Fruit fly (Drosophila melanogaster) whole organism, embryonic: Measurements from ENCODE around the gene Zir.

Source experiments
- B-H1 ChIP-seq: fragments of 200-800 bp; sonication (Bioruptor generic); IDR thresholded peaks from 3 replicates; pipeline ENCODE4 v1.3.6; 2022; ENCODE audit warnings: missing biosample characterization, missing genetic modification characterization
- B-H2 ChIP-seq: fragments of 200-800 bp; sonication (Bioruptor generic); optimal IDR thresholded peaks from 2 replicates; lab custom pipeline; 2018; ENCODE audit warnings: missing biosample characterization, mild to moderate bottlenecking, missing genetic modification characterization
- CG10267 ChIP-seq: fragments of 200-800 bp; sonication (Bioruptor generic); optimal IDR thresholded peaks from 2 replicates; lab custom pipeline; 2018; ENCODE audit warnings: missing biosample characterization, mild to moderate bottlenecking, missing genetic modification characterization, moderate library complexity
- CG11696 ChIP-seq: fragments of 200-800 bp; sonication (Bioruptor generic); IDR thresholded peaks from 2 replicates; pipeline ENCODE4 v1.3.6; 2022; ENCODE audit warnings: missing biosample characterization, missing genetic modification characterization
- CG14667 ChIP-seq: fragments of 200-800 bp; sonication (Bioruptor generic); IDR thresholded peaks from 2 replicates; pipeline ENCODE4 v1.3.6; 2022; ENCODE audit warnings: missing biosample characterization, missing genetic modification characterization
- CG14710 ChIP-seq: fragments of 200-800 bp; sonication (Bioruptor generic); optimal IDR thresholded peaks from 3 replicates; lab custom pipeline; 2019; ENCODE audit warnings: missing biosample characterization, mild to moderate bottlenecking, missing genetic modification characterization, moderate library complexity
- CG15479 ChIP-seq: fragments of 200-800 bp; sonication (Bioruptor generic); optimal IDR thresholded peaks from 3 replicates; lab custom pipeline; 2019; ENCODE audit warnings: missing biosample characterization, mild to moderate bottlenecking, missing genetic modification characterization, moderate library complexity
- CG17385 ChIP-seq: fragments of 200-800 bp; sonication (Bioruptor generic); optimal IDR thresholded peaks from 3 replicates; lab custom pipeline; 2018; ENCODE audit warnings: missing biosample characterization, mild to moderate bottlenecking, missing genetic modification characterization
- CG18262 ChIP-seq: fragments of 200-800 bp; optimal IDR thresholded peaks from 3 replicates; lab custom pipeline; 2019; ENCODE audit warnings: missing biosample characterization, mild to moderate bottlenecking, missing genetic modification characterization, moderate library complexity
- CG18476 ChIP-seq: fragments of 200-800 bp; sonication (Bioruptor generic); optimal IDR thresholded peaks from 2 replicates; lab custom pipeline; 2016; ENCODE audit warnings: missing biosample characterization, mild to moderate bottlenecking, missing genetic modification characterization
- CG2875 ChIP-seq: fragments of 200-800 bp; sonication (Bioruptor generic); optimal IDR thresholded peaks from 2 replicates; lab custom pipeline; 2017; ENCODE audit warnings: missing biosample characterization, mild to moderate bottlenecking, missing genetic modification characterization, missing genetic modification reagents
- CG4617 ChIP-seq: fragments of 200-800 bp; sonication (Bioruptor generic); optimal IDR thresholded peaks from 3 replicates; lab custom pipeline; 2016; ENCODE audit warnings: missing biosample characterization, missing genetic modification characterization, borderline replicate concordance
- CG6689 ChIP-seq: fragments of 200-800 bp; sonication (Bioruptor generic); IDR thresholded peaks from 2 replicates; pipeline ENCODE4 v1.3.6; 2022; ENCODE audit warnings: missing biosample characterization, missing genetic modification characterization
- CG6813 ChIP-seq: fragments of 200-800 bp; sonication (Bioruptor generic); optimal IDR thresholded peaks from 2 replicates; lab custom pipeline; 2017; ENCODE audit warnings: missing biosample characterization, missing genetic modification characterization, mild to moderate bottlenecking, moderate library complexity, missing genetic modification reagents
- CG6854 ChIP-seq: fragments of 200-800 bp; sonication (Bioruptor generic); optimal IDR thresholded peaks from 3 replicates; lab custom pipeline; 2017; ENCODE audit warnings: missing biosample characterization, mild to moderate bottlenecking, missing genetic modification characterization
- CG7963 ChIP-seq: fragments of 200-800 bp; sonication (Bioruptor generic); IDR thresholded peaks from 3 replicates; pipeline ENCODE4 v1.3.6; 2022; ENCODE audit warnings: missing biosample characterization, missing genetic modification characterization; ENCODE audit not compliant: partially characterized antibody
- CG9876 ChIP-seq: fragments of 200-800 bp; sonication (Bioruptor generic); optimal IDR thresholded peaks from 2 replicates; lab custom pipeline; 2016; ENCODE audit warnings: missing biosample characterization, missing genetic modification characterization
- Camta ChIP-seq: fragments of 200-800 bp; sonication (Bioruptor generic); optimal IDR thresholded peaks from 2 replicates; lab custom pipeline; 2016; ENCODE audit warnings: missing biosample characterization, missing genetic modification characterization
- D19B ChIP-seq: fragments of 200-800 bp; sonication (Bioruptor generic); optimal IDR thresholded peaks from 2 replicates; lab custom pipeline; 2017; ENCODE audit warnings: missing biosample characterization, mild to moderate bottlenecking, missing genetic modification characterization
- Fer3 ChIP-seq: fragments of 200-800 bp; sonication (Bioruptor generic); optimal IDR thresholded peaks from 2 replicates; lab custom pipeline; 2018; ENCODE audit warnings: missing biosample characterization, mild to moderate bottlenecking, missing genetic modification characterization, moderate library complexity
- HLH4C ChIP-seq: fragments of 200-800 bp; sonication (Bioruptor generic); IDR thresholded peaks from 3 replicates; pipeline ENCODE4 v1.3.6; 2022; ENCODE audit warnings: missing biosample characterization, missing genetic modification characterization; ENCODE audit not compliant: partially characterized antibody
- Hey ChIP-seq: fragments of 200-800 bp; sonication (Bioruptor generic); optimal IDR thresholded peaks from 3 replicates; lab custom pipeline; 2018; ENCODE audit warnings: missing biosample characterization, mild to moderate bottlenecking, missing genetic modification characterization
- Hmr ChIP-seq: fragments of 200-800 bp; sonication (Bioruptor generic); optimal IDR thresholded peaks from 3 replicates; lab custom pipeline; 2017; ENCODE audit warnings: mild to moderate bottlenecking, missing biosample characterization, missing genetic modification reagents, missing genetic modification characterization
- Max ChIP-seq: fragments of 200-800 bp; sonication (Bioruptor generic); optimal IDR thresholded peaks from 2 replicates; lab custom pipeline; 2016; ENCODE audit warnings: missing biosample characterization, mild to moderate bottlenecking, missing genetic modification characterization
- Mes4 ChIP-seq: fragments of 200-800 bp; sonication (Bioruptor generic); optimal IDR thresholded peaks from 2 replicates; lab custom pipeline; 2016; ENCODE audit warnings: missing biosample characterization, missing genetic modification characterization
- Scr ChIP-seq: fragments of 200-800 bp; sonication (Bioruptor generic); IDR thresholded peaks from 2 replicates; pipeline ENCODE4 v1.3.6; 2022; ENCODE audit warnings: missing biosample characterization, missing genetic modification characterization; ENCODE audit not compliant: partially characterized antibody
- TFAM ChIP-seq: fragments of 200-800 bp; sonication (Bioruptor generic); optimal IDR thresholded peaks from 2 replicates; lab custom pipeline; 2017; ENCODE audit warnings: missing biosample characterization, missing genetic modification characterization, inconsistent platforms
- Vsx1 ChIP-seq: fragments of 200-800 bp; sonication (Bioruptor generic); optimal IDR thresholded peaks from 2 replicates; lab custom pipeline; 2017; ENCODE audit warnings: missing biosample characterization, mild to moderate bottlenecking, missing genetic modification characterization, missing genetic modification reagents
- ap ChIP-seq: fragments of 200-800 bp; sonication (Bioruptor generic); IDR thresholded peaks from 2 replicates; pipeline ENCODE4 v1.3.6; 2022; ENCODE audit warnings: missing biosample characterization, missing genetic modification characterization
- ash1 ChIP-seq: fragments of 200-800 bp; sonication (Bioruptor generic); optimal IDR thresholded peaks from 2 replicates; lab custom pipeline; 2018; ENCODE audit warnings: missing biosample characterization, mild to moderate bottlenecking, missing genetic modification characterization
- ato ChIP-seq: fragments of 200-800 bp; sonication (Bioruptor generic); IDR thresholded peaks from 2 replicates; pipeline ENCODE4 v1.3.6; 2022; ENCODE audit warnings: missing biosample characterization, missing genetic modification characterization; ENCODE audit not compliant: partially characterized antibody
- caup ChIP-seq: fragments of 200-800 bp; sonication (Bioruptor generic); optimal IDR thresholded peaks from 3 replicates; lab custom pipeline; 2017; ENCODE audit warnings: missing biosample characterization, mild to moderate bottlenecking, missing genetic modification characterization, moderate library complexity; ENCODE audit not compliant: severe bottlenecking
- fd102C ChIP-seq: fragments of 200-800 bp; sonication (Bioruptor generic); optimal IDR thresholded peaks from 2 replicates; lab custom pipeline; 2018; ENCODE audit warnings: missing biosample characterization, mild to moderate bottlenecking, missing genetic modification characterization, moderate library complexity
- gem ChIP-seq: fragments of 200-800 bp; sonication (Bioruptor generic); optimal IDR thresholded peaks from 2 replicates; lab custom pipeline; 2019; ENCODE audit warnings: missing biosample characterization, mild to moderate bottlenecking, missing genetic modification characterization, moderate library complexity
- grau ChIP-seq: fragments of 200-800 bp; optimal IDR thresholded peaks from 3 replicates; lab custom pipeline; 2019; ENCODE audit warnings: missing biosample characterization, mild to moderate bottlenecking, missing genetic modification characterization, moderate library complexity
- her ChIP-seq: fragments of 200-800 bp; sonication (Bioruptor generic); optimal IDR thresholded peaks from 2 replicates; lab custom pipeline; 2016; ENCODE audit warnings: missing biosample characterization, missing genetic modification characterization
- insv ChIP-seq, 2 experiments: fragments of 200-800 bp; sonication (Bioruptor generic); optimal IDR thresholded peaks; 3 replicates each; lab custom pipeline; 2016 to 2018; ENCODE audit warnings: missing biosample characterization in 2 of 2, missing genetic modification characterization in 2 of 2
- ken ChIP-seq: fragments of 200-800 bp; sonication (Bioruptor generic); IDR thresholded peaks from 3 replicates; pipeline ENCODE4 v1.3.6; 2022; ENCODE audit warnings: missing biosample characterization, missing genetic modification characterization
- lab ChIP-seq: fragments of 200-800 bp; sonication (Bioruptor generic); optimal IDR thresholded peaks from 3 replicates; lab custom pipeline; 2017; ENCODE audit warnings: missing biosample characterization, missing genetic modification characterization, mild to moderate bottlenecking, moderate library complexity, missing genetic modification reagents
- luna ChIP-seq: fragments of 200-800 bp; sonication (Bioruptor generic); optimal IDR thresholded peaks from 2 replicates; lab custom pipeline; 2016; ENCODE audit warnings: missing biosample characterization, missing genetic modification characterization
- mirr ChIP-seq: fragments of 200-800 bp; sonication (Bioruptor generic); optimal IDR thresholded peaks from 3 replicates; lab custom pipeline; 2018; ENCODE audit warnings: missing biosample characterization, mild to moderate bottlenecking, missing genetic modification characterization
- sens ChIP-seq: fragments of 200-800 bp; sonication (Bioruptor generic); peaks from one replicate; lab custom pipeline; 2016; ENCODE audit warnings: missing biosample characterization, missing genetic modification characterization
- ssp ChIP-seq: fragments of 200-800 bp; sonication (Bioruptor generic); IDR thresholded peaks from 2 replicates; pipeline ENCODE4 v1.3.6; 2022; ENCODE audit warnings: missing biosample characterization, missing genetic modification characterization
- tap ChIP-seq: fragments of 200-800 bp; optimal IDR thresholded peaks from 3 replicates; lab custom pipeline; 2019; ENCODE audit warnings: missing biosample characterization, mild to moderate bottlenecking, missing genetic modification characterization, moderate library complexity
- tin ChIP-seq: fragments of 200-800 bp; sonication (Bioruptor generic); optimal IDR thresholded peaks from 3 replicates; lab custom pipeline; 2016; ENCODE audit warnings: missing biosample characterization, missing genetic modification characterization
- tup ChIP-seq: fragments of 200-800 bp; sonication (Bioruptor generic); optimal IDR thresholded peaks from 2 replicates; lab custom pipeline; 2016; ENCODE audit warnings: missing biosample characterization, mild to moderate bottlenecking, missing genetic modification characterization, moderate library complexity
- zen ChIP-seq: fragments of 200-800 bp; sonication (Bioruptor generic); optimal IDR thresholded peaks from 3 replicates; lab custom pipeline; 2018; ENCODE audit warnings: missing biosample characterization, mild to moderate bottlenecking, missing genetic modification characterization, moderate library complexity
- zen2 ChIP-seq: fragments of 200-800 bp; sonication (Bioruptor generic); IDR thresholded peaks from 3 replicates; pipeline ENCODE4 v1.3.6; 2022; ENCODE audit warnings: missing biosample characterization, missing genetic modification characterization; ENCODE audit not compliant: partially characterized antibody

Gene Zir

dm6 chr2L:131466-132270 lies 37.1 kb downstream of the Zir start, which contains the start of gene Gs1 (continued):
- TF ChIP-seq her (GFP tag; lab: Kevin White, UChicago), result peak; percentile 30
- no peak for TF ChIP-seq tin
- TF ChIP-seq ash1 (GFP tag; lab: Kevin White, UChicago), result no peak
- no peak for TF ChIP-seq zen (tag; lab: Kevin White, UChicago)
- TF ChIP-seq Scr (GFP tag; lab: Robert Waterston, UW), result no peak
- TF ChIP-seq TFAM (GFP tag; lab: Kevin White, UChicago), result no peak
- TF ChIP-seq D19B (GFP tag; lab: Kevin White, UChicago), result no peak
- no peak for TF ChIP-seq Camta (GFP tag; lab: Kevin White, UChicago)
- TF ChIP-seq CG18476 (GFP tag; lab: Kevin White, UChicago), result no peak
- peak; percentile 68; the same call in 2 of the 3 replicates for TF ChIP-seq zen2
- TF ChIP-seq Vsx1 (GFP tag; lab: Kevin White, UChicago), result peak; percentile 52
- no peak for TF ChIP-seq ssp (GFP tag; lab: Robert Waterston, UW)
- TF ChIP-seq tap, result peak; percentile 11
- no peak for TF ChIP-seq insv (GFP tag; optimal IDR thresholded peaks at IDR 0.05; lab: Kevin White, UChicago)
- peak; percentile 59 for TF ChIP-seq sens (GFP tag; lab: Kevin White, UChicago)
- no peak for TF ChIP-seq fd102C (GFP tag; lab: Kevin White, UChicago)
- 0 out of 2 replicates have a peak, but pooled peaks have one; percentile 53 for TF ChIP-seq ato (GFP tag; lab: Robert Waterston, UW)
- TF ChIP-seq CG9876, result no peak
- no peak for TF ChIP-seq gem
- TF ChIP-seq ap, result no peak
- TF ChIP-seq Hey, result peak; percentile 46
- TF ChIP-seq mirr (GFP tag; lab: Kevin White, UChicago), result peak; percentile 67
- peak; percentile 81 for TF ChIP-seq lab (GFP tag; lab: Kevin White, UChicago)
- TF ChIP-seq CG2875 (GFP tag; lab: Kevin White, UChicago), result no peak
- TF ChIP-seq CG11696 (GFP tag; lab: Robert Waterston, UW), result no peak
- TF ChIP-seq Fer3 (tag; lab: Kevin White, UChicago), result peak; percentile 50
- TF ChIP-seq tup, result no peak
- no peak for TF ChIP-seq CG18262 (tag; lab: Kevin White, UChicago)
- TF ChIP-seq caup (GFP tag; lab: Kevin White, UChicago), result peak; percentile 60
- TF ChIP-seq CG6854 (GFP tag; lab: Kevin White, UChicago), result peak; percentile 70
- TF ChIP-seq CG17385 (GFP tag; lab: Kevin White, UChicago), result peak; percentile 58
- TF ChIP-seq luna, result no peak
- TF ChIP-seq B-H2 (GFP tag; lab: Kevin White, UChicago), result peak; percentile 72
- TF ChIP-seq HLH4C, result no peak
- peak; percentile 67 for TF ChIP-seq Hmr (GFP tag; lab: Kevin White, UChicago)
- no peak for TF ChIP-seq CG14667 (GFP tag; lab: Robert Waterston, UW)
- peak; percentile 58 for TF ChIP-seq CG6813 (GFP tag; lab: Kevin White, UChicago)
- no peak for TF ChIP-seq CG15479 (GFP tag; lab: Kevin White, UChicago)
- no peak for TF ChIP-seq ken (GFP tag; lab: Robert Waterston, UW)
- TF ChIP-seq Max (GFP tag; lab: Kevin White, UChicago), result no peak
- peak; percentile 24 for TF ChIP-seq grau (tag; lab: Kevin White, UChicago)
- TF ChIP-seq Mes4 (GFP tag; lab: Kevin White, UChicago), result no peak
- no peak for TF ChIP-seq CG14710 (tag; lab: Kevin White, UChicago)
- no peak for TF ChIP-seq CG4617 (GFP tag; lab: Kevin White, UChicago)
- no peak for TF ChIP-seq CG7963 (GFP tag; lab: Robert Waterston, UW)
- no peak; the same call in 2 of the 3 replicates for TF ChIP-seq B-H1 (GFP tag; lab: Robert Waterston, UW)
- no peak for TF ChIP-seq CG6689 (GFP tag; lab: Robert Waterston, UW)
- TF ChIP-seq CG10267 (tag; lab: Kevin White, UChicago), result peak; percentile 13
